Worm (Caenorhabditis elegans) whole organism, late embryonic: ENCODE measurements around the gene C35B1.8.

Source experiments
- ceh-18 ChIP-seq: sonication (generic microtip); optimal IDR thresholded peaks from 2 replicates; lab custom pipeline; 2016; ENCODE audit warnings: missing genetic modification characterization, missing compliant biosample characterization
- ceh-30 ChIP-seq: fragments of 150-350 bp; optimal IDR thresholded peaks from 2 replicates; lab custom pipeline; 2014; ENCODE audit warnings: missing biosample characterization, missing genetic modification characterization
- pha-2 ChIP-seq: sonication (generic microtip); optimal IDR thresholded peaks from 2 replicates; lab custom pipeline; 2017; ENCODE audit warnings: mild to moderate bottlenecking, missing genetic modification characterization, missing compliant biosample characterization

- TF ChIP-seq ceh-30 (no peak), pha-2 (tag; lab: Kevin White, UChicago) (no peak), ceh-18 (tag; lab: Kevin White, UChicago) (peak; percentile 73)
These were observed 14.3 kb upstream of the C35B1.8 start for ce11 chrIV:4093087-4093486.
